Fruit fly (Drosophila melanogaster) whole organism, embryonic: Measurements from ENCODE around the gene Gr93a.

Experiments
- BtbVII ChIP-seq: fragments of 200-800 bp; sonication (Bioruptor generic); optimal IDR thresholded peaks from 3 replicates; lab custom pipeline; 2017; ENCODE audit warnings: missing biosample characterization, mild to moderate bottlenecking, missing genetic modification characterization
- CG11560 ChIP-seq: fragments of 200-800 bp; sonication (Bioruptor generic); IDR thresholded peaks from 3 replicates; pipeline ENCODE4 v1.3.6; 2022; ENCODE audit warnings: missing biosample characterization, missing genetic modification characterization
- CG12104 ChIP-seq: fragments of 200-800 bp; sonication (Bioruptor generic); optimal IDR thresholded peaks from 3 replicates; lab custom pipeline; 2016; ENCODE audit warnings: missing biosample characterization, missing genetic modification characterization
- CG12155 ChIP-seq: fragments of 200-800 bp; sonication (Bioruptor generic); optimal IDR thresholded peaks from 3 replicates; lab custom pipeline; 2016; ENCODE audit warnings: missing biosample characterization, missing genetic modification characterization
- CG1233 ChIP-seq: fragments of 200-800 bp; sonication (Bioruptor generic); optimal IDR thresholded peaks from 4 replicates; lab custom pipeline; 2018; ENCODE audit warnings: missing biosample characterization, mild to moderate bottlenecking, missing genetic modification characterization
- CG13424 ChIP-seq: fragments of 200-800 bp; sonication (Bioruptor generic); optimal IDR thresholded peaks from 2 replicates; lab custom pipeline; 2019; ENCODE audit warnings: missing biosample characterization, mild to moderate bottlenecking, missing genetic modification characterization, moderate library complexity
- CG13894 ChIP-seq: fragments of 200-800 bp; sonication (Bioruptor generic); optimal IDR thresholded peaks from 3 replicates; lab custom pipeline; 2018; ENCODE audit warnings: missing biosample characterization, mild to moderate bottlenecking, missing genetic modification characterization, moderate library complexity
- CG15073 ChIP-seq: fragments of 200-800 bp; sonication (Bioruptor generic); optimal IDR thresholded peaks from 2 replicates; lab custom pipeline; 2016; ENCODE audit warnings: missing biosample characterization, missing genetic modification characterization
- CG15514 ChIP-seq: fragments of 200-800 bp; sonication (Bioruptor generic); optimal IDR thresholded peaks from 3 replicates; lab custom pipeline; 2017; ENCODE audit warnings: missing biosample characterization, missing genetic modification characterization, mild to moderate bottlenecking, moderate library complexity, missing genetic modification reagents
- CG17802 ChIP-seq: fragments of 200-800 bp; sonication (Bioruptor generic); optimal IDR thresholded peaks from 2 replicates; lab custom pipeline; 2018; ENCODE audit warnings: missing biosample characterization, mild to moderate bottlenecking, missing genetic modification characterization, moderate library complexity
- CG1832 ChIP-seq: fragments of 200-800 bp; sonication (Bioruptor generic); optimal IDR thresholded peaks from 2 replicates; lab custom pipeline; 2017; ENCODE audit warnings: missing biosample characterization, mild to moderate bottlenecking, missing genetic modification characterization, inconsistent platforms
- CG31365 ChIP-seq: fragments of 200-800 bp; sonication (Bioruptor generic); optimal IDR thresholded peaks from 2 replicates; lab custom pipeline; 2018; ENCODE audit warnings: missing biosample characterization, mild to moderate bottlenecking, missing genetic modification characterization
- CG3163 ChIP-seq: fragments of 200-800 bp; sonication (Bioruptor generic); optimal IDR thresholded peaks from 3 replicates; lab custom pipeline; 2016; ENCODE audit warnings: missing biosample characterization, missing genetic modification characterization
- CG32767 ChIP-seq: fragments of 200-800 bp; sonication (Bioruptor generic); IDR thresholded peaks from 2 replicates; pipeline ENCODE4 v1.3.6; 2022; ENCODE audit warnings: missing biosample characterization, missing genetic modification characterization
- CG3407 ChIP-seq: fragments of 200-800 bp; sonication (Bioruptor generic); optimal IDR thresholded peaks from 2 replicates; lab custom pipeline; 2018; ENCODE audit warnings: missing biosample characterization, mild to moderate bottlenecking, missing genetic modification characterization
- CG6813 ChIP-seq: fragments of 200-800 bp; sonication (Bioruptor generic); optimal IDR thresholded peaks from 2 replicates; lab custom pipeline; 2017; ENCODE audit warnings: missing biosample characterization, missing genetic modification characterization, mild to moderate bottlenecking, moderate library complexity, missing genetic modification reagents
- CG7271 ChIP-seq: fragments of 200-800 bp; sonication (Bioruptor generic); optimal IDR thresholded peaks from 2 replicates; lab custom pipeline; 2018; ENCODE audit warnings: missing biosample characterization, mild to moderate bottlenecking, missing genetic modification characterization, moderate library complexity
- CG9609 ChIP-seq: fragments of 200-800 bp; sonication (Bioruptor generic); optimal IDR thresholded peaks from 3 replicates; lab custom pipeline; 2016; ENCODE audit warnings: missing biosample characterization, missing genetic modification characterization
- CG9727 ChIP-seq: fragments of 200-800 bp; sonication (Bioruptor generic); optimal IDR thresholded peaks from 3 replicates; lab custom pipeline; 2017; ENCODE audit warnings: missing biosample characterization, mild to moderate bottlenecking, missing genetic modification characterization
- CoRest ChIP-seq: fragments of 200-800 bp; sonication (Bioruptor generic); optimal IDR thresholded peaks from 3 replicates; lab custom pipeline; 2018; ENCODE audit warnings: missing biosample characterization, mild to moderate bottlenecking, missing genetic modification characterization, moderate library complexity
- Dip3 ChIP-seq: fragments of 200-800 bp; sonication (Bioruptor generic); optimal IDR thresholded peaks from 3 replicates; lab custom pipeline; 2016; ENCODE audit warnings: missing biosample characterization, missing genetic modification characterization
- Doc3 ChIP-seq: fragments of 200-800 bp; sonication (Bioruptor generic); IDR thresholded peaks from 3 replicates; pipeline ENCODE4 v1.3.6; 2022; ENCODE audit warnings: missing biosample characterization, missing genetic modification characterization; ENCODE audit not compliant: partially characterized antibody
- ERR ChIP-seq: fragments of 200-800 bp; sonication (Bioruptor generic); optimal IDR thresholded peaks from 2 replicates; lab custom pipeline; 2016; ENCODE audit warnings: missing biosample characterization, missing genetic modification characterization
- Elba2 ChIP-seq: fragments of 200-800 bp; sonication (Bioruptor generic); optimal IDR thresholded peaks from 3 replicates; lab custom pipeline; 2016; ENCODE audit warnings: missing biosample characterization, missing genetic modification characterization
- Ets65A ChIP-seq: fragments of 200-800 bp; sonication (Bioruptor generic); peaks from one replicate; lab custom pipeline; 2016; ENCODE audit warnings: missing biosample characterization, missing genetic modification characterization
- Hand ChIP-seq: fragments of 200-800 bp; sonication (Bioruptor generic); optimal IDR thresholded peaks from 2 replicates; lab custom pipeline; 2017; ENCODE audit warnings: mild to moderate bottlenecking, missing biosample characterization, missing genetic modification reagents, missing genetic modification characterization
- Hey ChIP-seq: fragments of 200-800 bp; sonication (Bioruptor generic); optimal IDR thresholded peaks from 3 replicates; lab custom pipeline; 2018; ENCODE audit warnings: missing biosample characterization, mild to moderate bottlenecking, missing genetic modification characterization
- Hr78 ChIP-seq, 2 experiments: fragments of 200-800 bp in 1 of 2; fragments of >200 bp in 1 of 2; sonication (Bioruptor generic) in 1 of 2; optimal IDR thresholded peaks; 2 replicates each; lab custom pipeline; 2017 to 2019; ENCODE audit warnings: missing biosample characterization in 2 of 2, missing genetic modification characterization in 2 of 2, mild to moderate bottlenecking in 1 of 2, moderate library complexity in 1 of 2
- Kr ChIP-seq: fragments of 200-800 bp; sonication (Bioruptor generic); optimal IDR thresholded peaks from 2 replicates; lab custom pipeline; 2017; ENCODE audit warnings: missing biosample characterization, mild to moderate bottlenecking, missing genetic modification characterization
- Max ChIP-seq: fragments of 200-800 bp; sonication (Bioruptor generic); optimal IDR thresholded peaks from 2 replicates; lab custom pipeline; 2016; ENCODE audit warnings: missing biosample characterization, mild to moderate bottlenecking, missing genetic modification characterization
- NC2β ChIP-seq: fragments of 200-800 bp; sonication (Bioruptor generic); optimal IDR thresholded peaks from 2 replicates; lab custom pipeline; 2016; ENCODE audit warnings: missing biosample characterization, missing genetic modification characterization
- Neu2 ChIP-seq: fragments of 200-800 bp; sonication (Bioruptor generic); optimal IDR thresholded peaks from 3 replicates; lab custom pipeline; 2016; ENCODE audit warnings: missing biosample characterization, missing genetic modification characterization, borderline replicate concordance
- Nf-YA ChIP-seq: fragments of 200-800 bp; sonication (Bioruptor generic); IDR thresholded peaks from 2 replicates; pipeline ENCODE4 v1.3.6; 2022; ENCODE audit warnings: missing biosample characterization, missing genetic modification characterization
- Opbp ChIP-seq: fragments of 200-800 bp; sonication (Bioruptor generic); IDR thresholded peaks from 3 replicates; pipeline ENCODE4 v1.3.6; 2022; ENCODE audit warnings: missing biosample characterization, missing genetic modification characterization; ENCODE audit not compliant: partially characterized antibody
- Rfx ChIP-seq: fragments of 200-800 bp; sonication (Bioruptor generic); IDR thresholded peaks from 2 replicates; pipeline ENCODE4 v1.3.6; 2022; ENCODE audit warnings: missing biosample characterization, missing genetic modification characterization
- Side ChIP-seq: fragments of 200-800 bp; sonication (Bioruptor generic); optimal IDR thresholded peaks from 2 replicates; lab custom pipeline; 2016; ENCODE audit warnings: missing biosample characterization, missing genetic modification characterization
- amos ChIP-seq: fragments of 200-800 bp; sonication (Bioruptor generic); IDR thresholded peaks from 2 replicates; pipeline ENCODE4 v1.3.6; 2022; ENCODE audit warnings: missing biosample characterization, missing genetic modification characterization; ENCODE audit not compliant: partially characterized antibody
- bsh ChIP-seq, 2 experiments: fragments of 200-800 bp; sonication (Bioruptor generic); optimal IDR thresholded peaks; 2 replicates each; lab custom pipeline; 2017 to 2018; ENCODE audit warnings: mild to moderate bottlenecking in 2 of 2, missing biosample characterization in 2 of 2, missing genetic modification characterization in 2 of 2, moderate library complexity in 1 of 2
- chif ChIP-seq, 2 experiments: fragments of 200-800 bp; sonication (Bioruptor generic); optimal IDR thresholded peaks; 3 replicates each; lab custom pipeline; 2016; ENCODE audit warnings: missing biosample characterization in 2 of 2, missing genetic modification characterization in 2 of 2
- da ChIP-seq: fragments of 200-800 bp; sonication (Bioruptor generic); optimal IDR thresholded peaks from 2 replicates; lab custom pipeline; 2016; ENCODE audit warnings: missing biosample characterization, missing genetic modification characterization
- dpn ChIP-seq, 2 experiments: fragments of 200-800 bp; sonication (Bioruptor generic); optimal IDR thresholded peaks; 3 replicates each; lab custom pipeline; 2016; ENCODE audit warnings: missing biosample characterization in 2 of 2, missing genetic modification characterization in 2 of 2
- en ChIP-seq: fragments of 200-800 bp; sonication (Bioruptor generic); optimal IDR thresholded peaks from 2 replicates; lab custom pipeline; 2016; ENCODE audit warnings: missing biosample characterization, missing genetic modification characterization
- fd64A ChIP-seq: fragments of 200-800 bp; sonication (Bioruptor generic); optimal IDR thresholded peaks from 3 replicates; lab custom pipeline; 2018; ENCODE audit warnings: missing biosample characterization, mild to moderate bottlenecking, missing genetic modification characterization
- kah ChIP-seq: fragments of 200-800 bp; sonication (Bioruptor generic); optimal IDR thresholded peaks from 2 replicates; lab custom pipeline; 2018; ENCODE audit warnings: missing biosample characterization, mild to moderate bottlenecking, missing genetic modification characterization
- kay ChIP-seq: fragments of 200-800 bp; sonication (Bioruptor generic); optimal IDR thresholded peaks from 2 replicates; lab custom pipeline; 2016; ENCODE audit warnings: missing biosample characterization, missing genetic modification characterization
- mld ChIP-seq: fragments of 200-800 bp; sonication (Bioruptor generic); IDR thresholded peaks from 3 replicates; pipeline ENCODE4 v1.3.6; 2022; ENCODE audit warnings: missing biosample characterization, missing genetic modification characterization; ENCODE audit not compliant: partially characterized antibody
- nerfin-2 ChIP-seq: fragments of 200-800 bp; sonication (Bioruptor generic); IDR thresholded peaks from 2 replicates; pipeline ENCODE4 v1.3.6; 2022; ENCODE audit warnings: missing biosample characterization, missing genetic modification characterization; ENCODE audit not compliant: partially characterized antibody
- peb ChIP-seq: fragments of 200-800 bp; sonication (Bioruptor generic); IDR thresholded peaks from 2 replicates; pipeline ENCODE4 v1.3.6; 2022; ENCODE audit warnings: missing biosample characterization, missing genetic modification characterization
- sens-2 ChIP-seq: fragments of 200-800 bp; sonication (Bioruptor generic); IDR thresholded peaks from 2 replicates; pipeline ENCODE4 v1.3.6; 2022; ENCODE audit warnings: missing biosample characterization, missing genetic modification characterization
- slbo ChIP-seq: fragments of 200-800 bp; sonication (Bioruptor generic); IDR thresholded peaks from 2 replicates; pipeline ENCODE4 v1.3.6; 2022; ENCODE audit warnings: missing biosample characterization, missing genetic modification characterization
- zf30C ChIP-seq: fragments of 200-800 bp; sonication (Bioruptor generic); optimal IDR thresholded peaks from 3 replicates; lab custom pipeline; 2018; ENCODE audit warnings: missing biosample characterization, mild to moderate bottlenecking, missing genetic modification characterization

Gene Gr93a

DNA sequence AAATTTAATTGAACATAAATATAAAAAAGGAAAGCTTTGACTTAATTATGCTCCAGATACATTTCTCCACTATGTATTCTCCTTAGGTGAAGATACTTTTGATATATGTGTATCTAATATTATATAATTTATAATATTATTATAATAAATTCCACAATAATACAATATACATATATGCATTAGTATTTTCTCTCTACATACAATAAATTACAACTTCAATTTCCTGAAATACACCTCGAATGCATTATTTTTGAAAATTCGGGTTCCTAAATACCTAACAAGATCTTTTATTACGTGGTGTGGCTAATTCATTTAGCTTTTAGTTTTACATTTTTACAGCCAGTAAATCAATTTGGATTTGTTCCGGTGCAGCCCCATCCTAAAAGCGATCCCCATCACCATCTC lies 2.0 kb upstream of the Gr93a start (continued):
- no peak for TF ChIP-seq Kr (GFP tag; lab: Kevin White, UChicago)
- TF ChIP-seq Ets65A: no peak
- TF ChIP-seq slbo (GFP tag; lab: Robert Waterston, UW): no peak
- TF ChIP-seq BtbVII (GFP tag; lab: Kevin White, UChicago): no peak
- no peak for TF ChIP-seq mld (GFP tag; lab: Robert Waterston, UW)
- no peak for TF ChIP-seq dpn (GFP tag; optimal IDR thresholded peaks at IDR 0.05; lab: Kevin White, UChicago)
- TF ChIP-seq kay: no peak
- TF ChIP-seq CG12155: no peak
- no peak for TF ChIP-seq sens-2
- TF ChIP-seq Elba2 (GFP tag; lab: Kevin White, UChicago): no peak
- TF ChIP-seq en: no peak
- no peak for TF ChIP-seq Hand
- TF ChIP-seq CG15514 (GFP tag; lab: Kevin White, UChicago): no peak
- peak; percentile 56 to 57 for TF ChIP-seq bsh (GFP tag; optimal IDR thresholded peaks at IDR 0.05; lab: Kevin White, UChicago)
- TF ChIP-seq peb: no peak
- TF ChIP-seq zf30C (GFP tag; lab: Kevin White, UChicago): no peak
- no peak for TF ChIP-seq da (GFP tag; lab: Kevin White, UChicago)
- no peak for TF ChIP-seq CG32767 (GFP tag; lab: Robert Waterston, UW)
- TF ChIP-seq CG1832 (GFP tag; lab: Kevin White, UChicago): no peak
- TF ChIP-seq fd64A (GFP tag; lab: Kevin White, UChicago): no peak
- no peak for TF ChIP-seq CG15073 (GFP tag; lab: Kevin White, UChicago)
- TF ChIP-seq Neu2 (GFP tag; lab: Kevin White, UChicago): no peak
- TF ChIP-seq amos (GFP tag; lab: Robert Waterston, UW): no peak
- no peak for TF ChIP-seq NC2β (GFP tag; lab: Kevin White, UChicago)
- TF ChIP-seq Hr78 (GFP tag; optimal IDR thresholded peaks at IDR 0.05; lab: Kevin White, UChicago): no peak
- no peak for TF ChIP-seq Hey (tag; lab: Kevin White, UChicago)
- peak; percentile 38 for TF ChIP-seq CoRest (tag; lab: Kevin White, UChicago)
- no peak for TF ChIP-seq Doc3
- TF ChIP-seq Max (GFP tag; lab: Kevin White, UChicago): no peak
- no peak for TF ChIP-seq CG6813 (GFP tag; lab: Kevin White, UChicago)
- no peak for TF ChIP-seq kah (GFP tag; lab: Kevin White, UChicago)
- TF ChIP-seq CG13894 (tag; lab: Kevin White, UChicago): no peak
- no peak for TF ChIP-seq CG1233 (GFP tag; lab: Kevin White, UChicago)
- no peak for TF ChIP-seq Nf-YA (GFP tag; lab: Robert Waterston, UW)
- no peak for TF ChIP-seq CG3407 (GFP tag; lab: Kevin White, UChicago)
- TF ChIP-seq CG9727: peak; percentile 21
- no peak for TF ChIP-seq CG9609
- no peak for TF ChIP-seq Dip3
- TF ChIP-seq CG3163 (GFP tag; lab: Kevin White, UChicago): no peak
- no peak for TF ChIP-seq chif (GFP tag; optimal IDR thresholded peaks at IDR 0.05; lab: Kevin White, UChicago)
- no peak for TF ChIP-seq Opbp (GFP tag; lab: Robert Waterston, UW)
- TF ChIP-seq ERR (GFP tag; lab: Kevin White, UChicago): no peak
- peak; percentile 9 for TF ChIP-seq CG13424 (tag; lab: Kevin White, UChicago)
- TF ChIP-seq CG7271 (tag; lab: Kevin White, UChicago): no peak
- no peak for TF ChIP-seq nerfin-2 (GFP tag; lab: Robert Waterston, UW)
- no peak for TF ChIP-seq CG11560 (tag; lab: Robert Waterston, UW)
- no peak for TF ChIP-seq CG31365 (tag; lab: Kevin White, UChicago)
- no peak for TF ChIP-seq CG12104 (GFP tag; lab: Kevin White, UChicago)
- TF ChIP-seq Rfx (GFP tag; lab: Robert Waterston, UW): no peak
- no peak for TF ChIP-seq Side (GFP tag; lab: Kevin White, UChicago)
- no peak for TF ChIP-seq CG17802
